Fruit fly (Drosophila melanogaster): Measurements from ENCODE around the gene GluRS-m.

The GluRS-m gene

dm6 chr3L:16394506-16394905, 22.5 kb downstream of the GluRS-m start, which contains the start of gene Gagr (continued):
- no peak for TF ChIP-seq CG13894 (tag; optimal IDR thresholded peaks at IDR 0.05)

DNA sequence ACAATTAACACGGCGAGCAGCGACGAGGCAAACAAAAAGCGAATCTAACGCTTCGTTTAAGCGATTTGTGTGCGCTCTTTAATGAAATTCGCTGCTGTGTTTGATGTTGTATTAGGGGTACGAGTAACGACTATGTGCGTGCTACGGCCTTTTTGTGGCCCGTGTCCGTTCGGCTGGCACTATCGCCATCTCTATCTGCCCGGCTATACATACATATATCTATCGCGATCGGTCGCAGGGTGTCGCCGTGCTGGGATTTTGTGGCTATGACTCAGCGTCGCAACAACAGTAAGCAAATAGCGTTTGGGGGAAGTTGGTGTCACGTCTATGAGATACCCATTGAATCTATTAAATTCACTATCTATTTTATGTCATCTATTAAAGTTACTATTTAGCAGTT, 23.3 kb downstream of the GluRS-m start:
- TF ChIP-seq row (GFP tag; IDR thresholded peaks at IDR 0.05) = peak; percentile 43; the same call in 2 of the 3 replicates
- no peak for TF ChIP-seq luna (GFP tag; optimal IDR thresholded peaks at IDR 0.05)
- peak; percentile 24 for TF ChIP-seq CG1832 (GFP tag; optimal IDR thresholded peaks at IDR 0.05)
- TF ChIP-seq sug (tag; optimal IDR thresholded peaks at IDR 0.05) = peak; percentile 5
- peak; percentile 66 for TF ChIP-seq Deaf1 (tag; optimal IDR thresholded peaks at IDR 0.05)
- TF ChIP-seq CG8290 (GFP tag; optimal IDR thresholded peaks at IDR 0.05) = no peak
- TF ChIP-seq CG8290 (tag; optimal IDR thresholded peaks at IDR 0.05) = peak in 1 of 2 experiments; percentile 21
- TF ChIP-seq lab (GFP tag; optimal IDR thresholded peaks at IDR 0.05) = peak; percentile 22
- TF ChIP-seq NFAT (GFP tag; IDR thresholded peaks at IDR 0.05) = 0 out of 2 replicates have a peak, but pooled peaks have one; percentile 4
- TF ChIP-seq CG10321 (GFP tag; IDR thresholded peaks at IDR 0.05) = peak; percentile 64; the same call in 1 of the 2 replicates
- no peak for TF ChIP-seq odd (GFP tag; optimal IDR thresholded peaks at IDR 0.05)
- no peak for TF ChIP-seq Hr3 (GFP tag; optimal IDR thresholded peaks at IDR 0.05)
- peak; percentile 54 for TF ChIP-seq CG5180 (GFP tag; optimal IDR thresholded peaks at IDR 0.05)
- no peak for TF ChIP-seq CG5953 (GFP tag; IDR thresholded peaks at IDR 0.05)
- no peak for TF ChIP-seq ftz-f1 (GFP tag; optimal IDR thresholded peaks at IDR 0.05)
- no peak for TF ChIP-seq hkb (optimal IDR thresholded peaks at IDR 0.05)
- TF ChIP-seq hkb (GFP tag; IDR thresholded peaks at IDR 0.05) = 0 out of 2 replicates have a peak, but pooled peaks have one; percentile 8
- TF ChIP-seq CG6272 (GFP tag; IDR thresholded peaks at IDR 0.05) = no peak
- no peak for TF ChIP-seq mld (GFP tag; IDR thresholded peaks at IDR 0.05; ENCODE audit: partially characterized antibody)
- TF ChIP-seq zen (tag; optimal IDR thresholded peaks at IDR 0.05) = peak; percentile 11
- no peak for TF ChIP-seq Dad (GFP tag; optimal IDR thresholded peaks at IDR 0.05)
- TF ChIP-seq CG30403 (GFP tag; optimal IDR thresholded peaks at IDR 0.05) = no peak
- TF ChIP-seq CG8924 (tag; optimal IDR thresholded peaks at IDR 0.05) = no peak
- TF ChIP-seq ems (GFP tag; optimal IDR thresholded peaks at IDR 0.05) = no peak
- TF ChIP-seq CG6175 (GFP tag; IDR thresholded peaks at IDR 0.05) = peak; percentile 81; the same call in 2 of the 3 replicates
- peak; percentile 11; the same call in 1 of the 3 replicates for TF ChIP-seq ci (GFP tag; IDR thresholded peaks at IDR 0.05)
- peak; percentile 41 for TF ChIP-seq Med (GFP tag)

DNA sequence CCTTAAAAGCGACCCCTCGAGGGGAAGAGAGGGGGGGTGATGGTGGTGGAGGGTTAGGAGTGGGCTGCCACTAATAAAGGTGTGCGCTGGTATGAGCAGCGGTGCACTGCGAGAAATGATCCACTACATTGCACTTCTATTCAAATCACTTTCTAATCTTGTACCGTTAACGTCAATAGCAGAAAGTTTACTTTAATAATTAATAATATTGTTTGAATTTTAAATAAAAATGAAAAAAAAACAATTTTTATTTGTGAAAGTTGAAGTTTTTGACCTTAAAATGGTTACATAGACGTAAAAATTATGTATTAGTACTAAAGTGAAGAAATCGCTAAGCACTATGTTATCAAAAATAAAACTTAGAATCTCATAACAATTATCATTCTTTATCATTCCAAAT, 24.1 kb downstream of the GluRS-m start:
- TF ChIP-seq sr (GFP tag; IDR thresholded peaks at IDR 0.05) = no peak
- peak; percentile 45 for TF ChIP-seq dmrt99B (tag; optimal IDR thresholded peaks at IDR 0.05)
- TF ChIP-seq bab2 (GFP tag; optimal IDR thresholded peaks at IDR 0.05) = no peak
- no peak for TF ChIP-seq kni (GFP tag; optimal IDR thresholded peaks at IDR 0.05)
- TF ChIP-seq CG17186 (GFP tag; optimal IDR thresholded peaks at IDR 0.05) = no peak
- TF ChIP-seq Asciz (GFP tag; optimal IDR thresholded peaks at IDR 0.05) = no peak
- TF ChIP-seq CG1832 (GFP tag; optimal IDR thresholded peaks at IDR 0.05) = no peak
- TF ChIP-seq H2.0 (GFP tag; IDR thresholded peaks at IDR 0.05) = no peak
- TF ChIP-seq Deaf1 (tag; optimal IDR thresholded peaks at IDR 0.05) = no peak
- TF ChIP-seq Opbp (GFP tag; IDR thresholded peaks at IDR 0.05; ENCODE audit: partially characterized antibody) = no peak
- no peak for TF ChIP-seq cg (GFP tag; optimal IDR thresholded peaks at IDR 0.05)
- peak; percentile 12 for TF ChIP-seq fd96Cb (tag; optimal IDR thresholded peaks at IDR 0.05)
- TF ChIP-seq Hey (tag; optimal IDR thresholded peaks at IDR 0.05) = no peak
- TF ChIP-seq bsh (GFP tag; optimal IDR thresholded peaks at IDR 0.05) = peak in 1 of 2 experiments; percentile 9
- TF ChIP-seq CG8359 (GFP tag; optimal IDR thresholded peaks at IDR 0.05; ENCODE audit: borderline replicate concordance) = no peak
- TF ChIP-seq repo (GFP tag; optimal IDR thresholded peaks at IDR 0.05) = no peak
- peak; percentile 60 for TF ChIP-seq CG11504 (tag; optimal IDR thresholded peaks at IDR 0.05)
- TF ChIP-seq CG30431 (GFP tag; optimal IDR thresholded peaks at IDR 0.05) = no peak
- no peak for TF ChIP-seq CG14014 (GFP tag; IDR thresholded peaks at IDR 0.05)
- no peak for TF ChIP-seq CG6254 (GFP tag; optimal IDR thresholded peaks at IDR 0.05)
- peak; percentile 59 for TF ChIP-seq gem (tag; optimal IDR thresholded peaks at IDR 0.05)
- no peak for TF ChIP-seq Aef1 (GFP tag; IDR thresholded peaks at IDR 0.05)
- TF ChIP-seq CG7556 (GFP tag; optimal IDR thresholded peaks at IDR 0.05) = peak; percentile 22
- no peak for TF ChIP-seq Adf1 (GFP tag; IDR thresholded peaks at IDR 0.05)

Data from whole organism, embryonic.